Fruit fly (Drosophila melanogaster): ENCODE results near the gene eIF5B.

DNA sequence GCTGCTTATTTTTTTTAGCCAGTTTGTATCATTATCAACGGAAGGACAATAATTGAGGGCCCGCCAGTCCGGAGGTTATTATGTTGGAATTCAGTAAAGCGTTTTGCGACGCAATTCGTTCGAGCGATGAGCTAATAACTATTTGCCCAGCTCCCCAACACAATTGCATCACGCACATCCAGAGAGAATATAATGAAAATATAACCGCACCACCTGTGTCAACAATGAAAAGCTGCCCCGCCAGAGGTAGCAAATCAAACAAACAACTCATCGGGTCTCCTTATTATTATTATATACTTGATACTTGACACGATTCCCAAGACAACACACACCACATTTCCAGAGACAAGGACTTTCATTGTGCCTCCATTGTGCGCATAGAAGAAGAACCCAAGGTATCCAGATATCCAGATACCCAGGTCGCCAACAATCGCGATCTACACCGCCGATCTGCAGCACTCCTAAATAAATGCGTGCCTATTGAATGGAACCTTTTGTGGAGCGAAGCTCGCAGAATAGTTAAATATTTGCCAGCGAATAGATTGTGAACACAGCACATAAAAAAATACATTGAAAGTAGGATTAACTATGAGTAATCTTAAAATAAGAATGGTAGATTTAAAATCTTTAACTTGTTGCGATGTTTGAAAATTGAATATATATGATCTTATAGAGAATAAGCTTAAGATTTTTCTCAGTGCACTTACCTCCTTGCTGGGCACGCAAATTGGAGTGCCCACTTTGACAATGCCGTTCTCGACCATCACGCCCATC is 17.8 kb downstream of the eIF5B start:
- no peak for TF ChIP-seq psq (GFP tag; optimal IDR thresholded peaks at IDR 0.05)
- no peak for TF ChIP-seq CG10274 (GFP tag; optimal IDR thresholded peaks at IDR 0.05)
- no peak for TF ChIP-seq crol (GFP tag; IDR thresholded peaks at IDR 0.05)
- no peak for TF ChIP-seq NFAT (GFP tag; IDR thresholded peaks at IDR 0.05)
- no peak for TF ChIP-seq CG6654 (GFP tag; optimal IDR thresholded peaks at IDR 0.05)
- no peak for TF ChIP-seq ash1 (GFP tag; optimal IDR thresholded peaks at IDR 0.05)
- TF ChIP-seq z (GFP tag; IDR thresholded peaks at IDR 0.05), result no peak
- TF ChIP-seq pan (optimal IDR thresholded peaks at IDR 0.05), result no peak
- no peak for TF ChIP-seq pan (GFP tag; optimal IDR thresholded peaks at IDR 0.05 in 1 of 2, IDR thresholded peaks at IDR 0.05 in 1 of 2)
